Worm (Caenorhabditis elegans) whole organism, young adult: ENCODE data around the gene sup-12.

Source experiments
- B0261.1 ChIP-seq: sonication (generic microtip); optimal IDR thresholded peaks from 2 replicates; lab custom pipeline; 2016; ENCODE audit warnings: mild to moderate bottlenecking, missing genetic modification characterization, moderate library complexity, missing compliant biosample characterization
- C06A6.2 ChIP-seq: fragments of 200-800 bp; sonication (Bioruptor generic); conservative IDR thresholded peaks from 2 replicates; pipeline ENCODE4 v1.3.6; 2022; ENCODE audit warnings: missing genetic modification characterization, missing compliant biosample characterization
- D2030.7 ChIP-seq: fragments of 200-800 bp; sonication (Bioruptor generic); IDR thresholded peaks from 2 replicates; pipeline ENCODE4 v1.3.6; 2022; ENCODE audit warnings: missing genetic modification reagents, missing genetic modification characterization, missing compliant biosample characterization
- F22D6.2 ChIP-seq: sonication (generic microtip); optimal IDR thresholded peaks from 2 replicates; lab custom pipeline; 2016; ENCODE audit warnings: mild to moderate bottlenecking, missing genetic modification characterization, missing compliant biosample characterization
- F23B12.7 ChIP-seq: sonication (generic microtip); optimal IDR thresholded peaks from 2 replicates; lab custom pipeline; 2017; ENCODE audit warnings: missing genetic modification characterization, mild to moderate bottlenecking, missing compliant biosample characterization, antibody characterized with exemption, moderate library complexity; ENCODE audit not compliant: insufficient read depth
- F39B2.1 ChIP-seq: fragments of 200-800 bp; sonication (Bioruptor generic); IDR thresholded peaks from 2 replicates; pipeline ENCODE4 v1.3.6; 2022; ENCODE audit warnings: missing genetic modification reagents, missing genetic modification characterization, missing compliant biosample characterization
- F52B5.7 ChIP-seq: sonication (generic microtip); optimal IDR thresholded peaks from 2 replicates; lab custom pipeline; 2016; ENCODE audit warnings: mild to moderate bottlenecking, missing genetic modification characterization, missing compliant biosample characterization
- F57A8.1 ChIP-seq: fragments of 200-800 bp; sonication (Bioruptor generic); optimal IDR thresholded peaks from 2 replicates; lab custom pipeline; 2018; ENCODE audit warnings: mild to moderate bottlenecking, missing genetic modification characterization, moderate library complexity, missing compliant biosample characterization
- F57C9.4 ChIP-seq: sonication (generic microtip); optimal IDR thresholded peaks from 2 replicates; lab custom pipeline; 2017; ENCODE audit warnings: mild to moderate bottlenecking, missing genetic modification characterization, missing compliant biosample characterization
- K12H6.12 ChIP-seq: fragments of 200-800 bp; sonication (Bioruptor generic); optimal IDR thresholded peaks from 2 replicates; lab custom pipeline; 2018; ENCODE audit warnings: mild to moderate bottlenecking, missing genetic modification characterization, missing compliant biosample characterization
- Y53F4B.3 ChIP-seq: fragments of 200-800 bp; sonication (Bioruptor generic); IDR thresholded peaks from 2 replicates; pipeline ENCODE4 v1.3.6; 2022; ENCODE audit warnings: missing genetic modification reagents, missing genetic modification characterization, missing compliant biosample characterization
- Y53G8AR.9 ChIP-seq: fragments of 200-800 bp; sonication (Bioruptor generic); conservative IDR thresholded peaks from 2 replicates; pipeline ENCODE4 v1.3.6; 2022; ENCODE audit warnings: missing genetic modification reagents, missing genetic modification characterization, missing compliant biosample characterization
- Y67H2A.10 ChIP-seq: fragments of 200-800 bp; sonication (Bioruptor generic); conservative IDR thresholded peaks from 2 replicates; pipeline ENCODE4 v1.3.6; 2022; ENCODE audit warnings: missing genetic modification reagents, missing genetic modification characterization, missing compliant biosample characterization
- Y95B8A.8 ChIP-seq: fragments of 200-800 bp; sonication (Bioruptor generic); IDR thresholded peaks from 2 replicates; pipeline ENCODE4 v1.3.6; 2022; ENCODE audit warnings: missing genetic modification reagents, missing genetic modification characterization, missing compliant biosample characterization
- akir-1 ChIP-seq: fragments of 200-800 bp; sonication (Bioruptor generic); optimal IDR thresholded peaks from 2 replicates; lab custom pipeline; 2018; ENCODE audit warnings: mild to moderate bottlenecking, missing genetic modification characterization, moderate library complexity, missing compliant biosample characterization
- ama-1 ChIP-seq, 3 experiments: fragments of 150-350 bp in 1 of 3; sonication (generic microtip) in 2 of 3; optimal IDR thresholded peaks; 2 replicates each; lab custom pipeline; 2014 to 2018; ENCODE audit warnings: missing biosample characterization in 2 of 3, missing genetic modification characterization in 2 of 3, missing genetic modification reagents in 2 of 3
- aptf-3 ChIP-seq: fragments of 200-800 bp; sonication (Bioruptor generic); IDR thresholded peaks from 2 replicates; pipeline ENCODE4 v1.3.6; 2022; ENCODE audit warnings: missing genetic modification characterization, missing compliant biosample characterization
- athp-1 ChIP-seq: sonication (generic microtip); optimal IDR thresholded peaks from 2 replicates; lab custom pipeline; 2017; ENCODE audit warnings: mild to moderate bottlenecking, missing genetic modification characterization, missing compliant biosample characterization
- attf-6 ChIP-seq: fragments of 200-800 bp; sonication (Bioruptor generic); IDR thresholded peaks from 2 replicates; pipeline ENCODE4 v1.3.6; 2022; ENCODE audit warnings: missing genetic modification reagents, missing genetic modification characterization, missing compliant biosample characterization
- cebp-1 ChIP-seq, 2 experiments: fragments of 200-800 bp in 1 of 2; sonication (Bioruptor generic) in 1 of 2; sonication (generic microtip) in 1 of 2; IDR thresholded peaks in 1 of 2; optimal IDR thresholded peaks in 1 of 2; 2 replicates each; pipeline versions ENCODE4 v1.3.6 to Lab custom; 2017 to 2022; ENCODE audit warnings: missing compliant biosample characterization in 2 of 2, missing genetic modification characterization in 2 of 2, mild to moderate bottlenecking in 1 of 2, missing genetic modification reagents in 1 of 2, moderate library complexity in 1 of 2
- cebp-2 ChIP-seq: fragments of 200-800 bp; sonication (Bioruptor generic); IDR thresholded peaks from 2 replicates; pipeline ENCODE4 v1.3.6; 2022; ENCODE audit warnings: missing genetic modification characterization, missing compliant biosample characterization
- ceh-100 ChIP-seq: fragments of 200-800 bp; sonication (Bioruptor generic); IDR thresholded peaks from 2 replicates; pipeline ENCODE4 v1.3.6; 2022; ENCODE audit warnings: missing genetic modification reagents, missing genetic modification characterization, missing compliant biosample characterization
- ceh-27 ChIP-seq: fragments of 200-800 bp; sonication (Bioruptor generic); optimal IDR thresholded peaks from 2 replicates; lab custom pipeline; 2018; ENCODE audit warnings: mild to moderate bottlenecking, missing genetic modification characterization, moderate library complexity, missing compliant biosample characterization
- chd-7 ChIP-seq: sonication (generic microtip); optimal IDR thresholded peaks from 2 replicates; lab custom pipeline; 2016; ENCODE audit warnings: mild to moderate bottlenecking, missing genetic modification characterization, moderate library complexity, missing compliant biosample characterization
- die-1 ChIP-seq: sonication (generic microtip); optimal IDR thresholded peaks from 2 replicates; lab custom pipeline; 2016; ENCODE audit warnings: missing genotype, mild to moderate bottlenecking, missing genetic modification characterization, missing compliant biosample characterization
- egl-18 ChIP-seq: fragments of 200-800 bp; sonication (Bioruptor generic); IDR thresholded peaks from 2 replicates; pipeline ENCODE4 v1.3.6; 2022; ENCODE audit warnings: missing genetic modification reagents, missing genetic modification characterization, missing compliant biosample characterization
- egrh-3 ChIP-seq: fragments of 200-800 bp; sonication (Bioruptor generic); IDR thresholded peaks from 2 replicates; pipeline ENCODE4 v1.3.6; 2022; ENCODE audit warnings: missing genetic modification reagents, missing genetic modification characterization, missing compliant biosample characterization
- ets-4 ChIP-seq: fragments of 200-800 bp; sonication (Bioruptor generic); optimal IDR thresholded peaks from 2 replicates; lab custom pipeline; 2018; ENCODE audit warnings: mild to moderate bottlenecking, missing genetic modification characterization, missing compliant biosample characterization
- him-1 ChIP-seq: sonication (generic microtip); optimal IDR thresholded peaks from 2 replicates; lab custom pipeline; 2016; ENCODE audit warnings: missing genotype, missing genetic modification reagents, missing genetic modification characterization, missing compliant biosample characterization
- hrde-1 ChIP-seq: sonication (generic microtip); optimal IDR thresholded peaks from 2 replicates; lab custom pipeline; 2016; ENCODE audit warnings: missing genetic modification characterization, mild to moderate bottlenecking, missing compliant biosample characterization, moderate library complexity, missing genotype, missing genetic modification reagents, borderline replicate concordance
- lag-1 ChIP-seq: fragments of 200-800 bp; sonication (Bioruptor generic); IDR thresholded peaks from 2 replicates; pipeline ENCODE4 v1.3.6; 2022; ENCODE audit warnings: missing genetic modification reagents, missing genetic modification characterization, missing compliant biosample characterization
- lin-26 ChIP-seq: fragments of 200-800 bp; sonication (Bioruptor generic); IDR thresholded peaks from 2 replicates; pipeline ENCODE4 v1.3.6; 2022; ENCODE audit warnings: missing genetic modification reagents, missing genetic modification characterization, missing compliant biosample characterization
- lin-40 ChIP-seq: sonication (generic microtip); optimal IDR thresholded peaks from 2 replicates; lab custom pipeline; 2016; ENCODE audit warnings: missing genetic modification characterization, mild to moderate bottlenecking, missing compliant biosample characterization, missing genotype, missing genetic modification reagents
- nfyb-1 ChIP-seq: fragments of 200-800 bp; sonication (Bioruptor generic); IDR thresholded peaks from 2 replicates; pipeline ENCODE4 v1.3.6; 2022; ENCODE audit warnings: missing genetic modification reagents, missing genetic modification characterization, missing compliant biosample characterization
- nhr-27 ChIP-seq: fragments of 200-800 bp; sonication (Bioruptor generic); optimal IDR thresholded peaks from 2 replicates; lab custom pipeline; 2018; ENCODE audit warnings: mild to moderate bottlenecking, missing genetic modification characterization, moderate library complexity, missing compliant biosample characterization
- nhr-80 ChIP-seq: sonication (generic microtip); optimal IDR thresholded peaks from 2 replicates; lab custom pipeline; 2016; ENCODE audit warnings: missing genetic modification characterization, missing compliant biosample characterization
- nhr-90 ChIP-seq: sonication (generic microtip); optimal IDR thresholded peaks from 2 replicates; lab custom pipeline; 2016; ENCODE audit warnings: missing genotype, mild to moderate bottlenecking, missing genetic modification characterization, missing compliant biosample characterization
- rcor-1 ChIP-seq: fragments of 200-800 bp; sonication (Bioruptor generic); IDR thresholded peaks from 2 replicates; pipeline ENCODE4 v1.3.6; 2022; ENCODE audit warnings: missing genetic modification reagents, missing genetic modification characterization, missing compliant biosample characterization
- snpc-1.3 ChIP-seq: sonication (generic microtip); optimal IDR thresholded peaks from 2 replicates; lab custom pipeline; 2017; ENCODE audit warnings: missing genetic modification characterization, mild to moderate bottlenecking, missing compliant biosample characterization, antibody characterized with exemption, moderate library complexity, missing genotype, missing genetic modification reagents; ENCODE audit not compliant: insufficient read depth
- snpc-4 ChIP-seq, 5 experiments: fragments of 150-350 bp in 1 of 5; sonication (generic microtip) in 4 of 5; optimal IDR thresholded peaks; 2 replicates each; lab custom pipeline; 2014 to 2018; ENCODE audit warnings: missing genetic modification characterization in 5 of 5, missing biosample characterization in 3 of 5, antibody characterized with exemption in 2 of 5, mild to moderate bottlenecking in 2 of 5, missing compliant biosample characterization in 2 of 5, missing genotype in 2 of 5, moderate library complexity in 2 of 5, missing genetic modification reagents in 1 of 5
- sptf-2 ChIP-seq: fragments of 200-800 bp; sonication (Bioruptor generic); optimal IDR thresholded peaks from 2 replicates; lab custom pipeline; 2018; ENCODE audit warnings: mild to moderate bottlenecking, missing genetic modification characterization, missing compliant biosample characterization
- tbp1 ChIP-seq: fragments of 200-800 bp; sonication (Bioruptor generic); optimal IDR thresholded peaks from 2 replicates; lab custom pipeline; 2018; ENCODE audit warnings: mild to moderate bottlenecking, missing genetic modification characterization, missing compliant biosample characterization
- tlf-1 ChIP-seq: fragments of 200-800 bp; sonication (Bioruptor generic); optimal IDR thresholded peaks from 2 replicates; lab custom pipeline; 2018; ENCODE audit warnings: mild to moderate bottlenecking, missing genetic modification characterization, missing compliant biosample characterization
- unc-62 ChIP-seq: fragments of 150-350 bp; optimal IDR thresholded peaks from 2 replicates; lab custom pipeline; 2014; ENCODE audit warnings: missing biosample characterization, missing genetic modification reagents, missing genetic modification characterization
- zfh-2 ChIP-seq: fragments of 200-800 bp; sonication (Bioruptor generic); conservative IDR thresholded peaks from 2 replicates; pipeline ENCODE4 v1.3.6; 2022; ENCODE audit warnings: missing genetic modification reagents, missing genetic modification characterization, missing compliant biosample characterization
- ztf-25 ChIP-seq: fragments of 200-800 bp; sonication (Bioruptor generic); IDR thresholded peaks from 2 replicates; pipeline ENCODE4 v1.3.6; 2022; ENCODE audit warnings: missing genetic modification reagents, missing genetic modification characterization, missing compliant biosample characterization
- ztf-28 ChIP-seq: fragments of 200-800 bp; sonication (Bioruptor generic); IDR thresholded peaks from 2 replicates; pipeline ENCODE4 v1.3.6; 2022; ENCODE audit warnings: missing genetic modification reagents, missing genetic modification characterization, missing compliant biosample characterization

sup-12 gene

DNA sequence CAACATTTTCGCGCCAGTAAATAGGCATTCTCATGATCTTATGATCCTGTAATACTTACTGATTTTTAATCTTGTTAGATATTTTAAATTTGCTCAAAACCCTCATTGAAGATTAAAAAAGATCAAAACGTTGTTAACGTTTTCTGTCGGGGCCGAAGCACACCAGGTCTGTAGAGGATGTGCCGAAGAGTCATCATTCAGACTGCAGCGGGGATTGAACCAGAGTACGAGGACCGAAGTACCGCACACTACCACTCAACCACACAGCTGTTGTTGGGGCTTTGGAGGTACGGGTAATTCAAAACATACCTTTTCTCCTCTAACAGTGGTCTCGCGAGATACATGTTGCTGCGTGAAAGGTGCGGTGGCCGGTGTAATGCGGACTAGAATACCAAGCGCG, 9.9 kb downstream of the sup-12 start:
- TF ChIP-seq Y53G8AR.9 (GFP tag; lab: Robert Waterston, UW): no peak
- no peak for TF ChIP-seq cebp-2 (GFP tag; lab: Robert Waterston, UW)
- 0 out of 2 replicates have a peak, but pooled peaks have one; percentile 29 for TF ChIP-seq D2030.7 (GFP tag; lab: Robert Waterston, UW)
- peak; percentile 51 for TF ChIP-seq B0261.1
- no peak for TF ChIP-seq snpc-4 (GFP tag; optimal IDR thresholded peaks at IDR 0.05; lab: Kevin White, UChicago)
- TF ChIP-seq snpc-4 (tag; optimal IDR thresholded peaks at IDR 0.05; lab: Kevin White, UChicago): no peak
- TF ChIP-seq hrde-1 (tag; lab: Kevin White, UChicago): no peak
- TF ChIP-seq snpc-1.3 (tag; lab: Kevin White, UChicago): no peak
- TF ChIP-seq F23B12.7 (tag; lab: Kevin White, UChicago): no peak
- no peak for TF ChIP-seq lin-40 (tag; lab: Kevin White, UChicago)
- TF ChIP-seq aptf-3: no peak
- TF ChIP-seq Y95B8A.8 (GFP tag; lab: Robert Waterston, UW): no peak
- TF ChIP-seq ama-1 (optimal IDR thresholded peaks at IDR 0.05; lab: Kevin White, UChicago): no peak
- no peak for TF ChIP-seq ama-1 (GFP tag; optimal IDR thresholded peaks at IDR 0.05; lab: Kevin White, UChicago)
- TF ChIP-seq nhr-27 (tag; lab: Kevin White, UChicago): no peak
- TF ChIP-seq Y53F4B.3 (GFP tag; lab: Robert Waterston, UW): no peak
- no peak for TF ChIP-seq nfyb-1 (GFP tag; lab: Robert Waterston, UW)
- TF ChIP-seq F22D6.2 (tag; lab: Kevin White, UChicago): no peak
- no peak for TF ChIP-seq zfh-2 (GFP tag; lab: Robert Waterston, UW)
- peak; percentile 16 for TF ChIP-seq die-1
- peak; percentile 14 for TF ChIP-seq F52B5.7 (tag; lab: Kevin White, UChicago)
- TF ChIP-seq ztf-28 (GFP tag; lab: Robert Waterston, UW): no peak
- no peak for TF ChIP-seq ztf-25 (GFP tag; lab: Robert Waterston, UW)
- TF ChIP-seq ceh-27: peak; percentile 26
- no peak for TF ChIP-seq rcor-1 (GFP tag; lab: Robert Waterston, UW)
- TF ChIP-seq unc-62: no peak
- TF ChIP-seq athp-1 (tag; lab: Kevin White, UChicago): no peak
- TF ChIP-seq K12H6.12 (tag; lab: Kevin White, UChicago): no peak
- TF ChIP-seq chd-7 (tag; lab: Kevin White, UChicago): no peak
- TF ChIP-seq nhr-90 (tag; lab: Kevin White, UChicago): no peak
- TF ChIP-seq him-1 (tag; lab: Kevin White, UChicago): peak; percentile 40
- TF ChIP-seq F57C9.4 (tag; lab: Kevin White, UChicago): no peak
- TF ChIP-seq sptf-2 (GFP tag; lab: Kevin White, UChicago): no peak
- TF ChIP-seq akir-1 (GFP tag; lab: Kevin White, UChicago): no peak
- no peak for TF ChIP-seq egrh-3 (GFP tag; lab: Robert Waterston, UW)
- TF ChIP-seq F57A8.1 (GFP tag; lab: Kevin White, UChicago): no peak
- TF ChIP-seq egl-18 (GFP tag; lab: Robert Waterston, UW): no peak
- no peak for TF ChIP-seq lag-1 (GFP tag; lab: Robert Waterston, UW)
- no peak for TF ChIP-seq attf-6 (GFP tag; lab: Robert Waterston, UW)
- TF ChIP-seq C06A6.2 (GFP tag; lab: Robert Waterston, UW): no peak
- no peak for TF ChIP-seq Y67H2A.10
- TF ChIP-seq nhr-80 (tag; lab: Kevin White, UChicago): no peak
- TF ChIP-seq ceh-100 (GFP tag; lab: Robert Waterston, UW): no peak
- no peak for TF ChIP-seq ets-4 (GFP tag; lab: Kevin White, UChicago)
- no peak for TF ChIP-seq tlf-1 (GFP tag; lab: Kevin White, UChicago)
- TF ChIP-seq cebp-1 (GFP tag; IDR thresholded peaks at IDR 0.05; lab: Robert Waterston, UW): no peak
- no peak for TF ChIP-seq cebp-1 (tag; optimal IDR thresholded peaks at IDR 0.05; lab: Kevin White, UChicago)
- no peak for TF ChIP-seq lin-26 (GFP tag; lab: Robert Waterston, UW)
- no peak for TF ChIP-seq F39B2.1 (GFP tag; lab: Robert Waterston, UW)
- peak; percentile 74 for TF ChIP-seq tbp1
